Fruit fly (Drosophila melanogaster): ENCODE results near the gene CG8209.
A peak's percentile ranks its signal among the peaks of the same experiment; 100 is the strongest.

Gene CG8209

DNA sequence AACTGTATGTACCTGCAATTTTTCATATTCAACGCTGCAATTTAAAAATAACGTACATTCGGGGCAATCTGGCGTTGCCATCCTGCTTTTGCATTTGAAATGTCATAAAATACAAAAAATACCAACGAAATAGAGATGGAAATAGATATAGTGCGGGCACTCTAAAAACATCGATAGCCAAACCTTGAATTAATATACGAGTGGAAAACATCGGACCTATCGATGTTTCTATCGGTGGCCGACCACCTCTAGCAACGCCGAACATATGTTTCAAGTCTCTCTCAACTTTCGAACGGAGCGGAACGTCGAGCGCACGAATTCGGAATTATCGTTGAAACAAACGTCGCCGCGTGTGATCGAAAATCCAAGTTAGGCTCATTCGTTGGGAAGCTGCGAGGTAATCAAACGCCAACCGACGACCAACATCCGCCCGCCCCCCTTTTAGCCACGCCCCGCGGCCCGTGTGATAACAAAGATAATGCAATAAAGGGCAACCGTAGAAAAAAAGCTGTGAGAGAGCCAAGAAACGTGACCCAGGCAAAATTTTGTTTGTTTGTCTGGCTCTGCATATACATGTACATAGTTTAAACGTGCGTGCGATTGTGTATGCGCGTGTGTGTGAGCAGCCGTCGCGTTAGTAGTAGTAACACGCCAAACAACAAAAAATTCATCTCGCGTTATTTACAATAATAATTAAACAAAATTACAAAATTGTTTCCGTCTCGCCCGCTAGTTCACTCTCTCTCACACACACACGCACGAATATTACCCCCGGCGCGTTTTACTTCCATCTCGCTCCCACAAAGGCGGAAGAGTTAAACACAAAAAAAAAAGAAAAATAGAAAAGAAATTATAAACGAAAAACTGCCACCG lies 2.8 kb downstream of the CG8209 start, which contains the start of gene nmo (continued):
- no peak for TF ChIP-seq CG11902 (GFP tag; optimal IDR thresholded peaks at IDR 0.05)
- TF ChIP-seq CG4318 (GFP tag; optimal IDR thresholded peaks at IDR 0.05), result no peak
- TF ChIP-seq CG8319 (GFP tag; optimal IDR thresholded peaks at IDR 0.05), result no peak
- TF ChIP-seq Sox102F (GFP tag; optimal IDR thresholded peaks at IDR 0.05), result no peak
- TF ChIP-seq CG32006 (GFP tag; optimal IDR thresholded peaks at IDR 0.05), result no peak
- TF ChIP-seq CG6163 (GFP tag; IDR thresholded peaks at IDR 0.05), result no peak
- TF ChIP-seq Hr4 (GFP tag; optimal IDR thresholded peaks at IDR 0.05), result no peak
- TF ChIP-seq Met (GFP tag; optimal IDR thresholded peaks at IDR 0.05), result no peak
- no peak for TF ChIP-seq Lpt (GFP tag; optimal IDR thresholded peaks at IDR 0.05)
- TF ChIP-seq achi (GFP tag; optimal IDR thresholded peaks at IDR 0.05), result no peak
- TF ChIP-seq Eip93F (GFP tag; optimal IDR thresholded peaks at IDR 0.05), result no peak
- TF ChIP-seq fd59A (GFP tag; optimal IDR thresholded peaks at IDR 0.05), result no peak
- peak; percentile 24 for TF ChIP-seq dsx (GFP tag; optimal IDR thresholded peaks at IDR 0.05; ENCODE audit: poor library complexity, severe bottlenecking)
- peak; percentile 68 for TF ChIP-seq Eip78C (GFP tag)
- no peak for TF ChIP-seq CG6808 (GFP tag; optimal IDR thresholded peaks at IDR 0.05)
- no peak for TF ChIP-seq CG3032 (tag; optimal IDR thresholded peaks at IDR 0.05)
- no peak for TF ChIP-seq CG11294 (GFP tag; IDR thresholded peaks at IDR 0.05)
- no peak for TF ChIP-seq Hr39 (GFP tag; optimal IDR thresholded peaks at IDR 0.05)
- TF ChIP-seq dac (GFP tag; optimal IDR thresholded peaks at IDR 0.05), result no peak
- TF ChIP-seq spab (GFP tag; optimal IDR thresholded peaks at IDR 0.05), result no peak
- TF ChIP-seq lz (GFP tag; optimal IDR thresholded peaks at IDR 0.05), result no peak
- TF ChIP-seq CG34406 (GFP tag; optimal IDR thresholded peaks at IDR 0.05), result no peak
- TF ChIP-seq CG9139 (GFP tag; optimal IDR thresholded peaks at IDR 0.05), result no peak
- no peak for TF ChIP-seq Eip75B (GFP tag; optimal IDR thresholded peaks at IDR 0.05)
- peak; percentile 86 for TF ChIP-seq fkh (GFP tag; optimal IDR thresholded peaks at IDR 0.05)
- TF ChIP-seq CG6854 (GFP tag; optimal IDR thresholded peaks at IDR 0.05), result peak; percentile 80
- no peak for TF ChIP-seq CG11762 (GFP tag; optimal IDR thresholded peaks at IDR 0.05; ENCODE audit: insufficient read depth)
- TF ChIP-seq CG3919 (GFP tag; optimal IDR thresholded peaks at IDR 0.05), result peak; percentile 53
- TF ChIP-seq acj6 (GFP tag; optimal IDR thresholded peaks at IDR 0.05), result no peak
- no peak for TF ChIP-seq CG8632 (GFP tag; optimal IDR thresholded peaks at IDR 0.05)
- TF ChIP-seq Ets21C (GFP tag; optimal IDR thresholded peaks at IDR 0.05), result no peak
- TF ChIP-seq eg (GFP tag; IDR thresholded peaks at IDR 0.05), result no peak
- TF ChIP-seq CG6276 (GFP tag; optimal IDR thresholded peaks at IDR 0.05), result no peak

DNA sequence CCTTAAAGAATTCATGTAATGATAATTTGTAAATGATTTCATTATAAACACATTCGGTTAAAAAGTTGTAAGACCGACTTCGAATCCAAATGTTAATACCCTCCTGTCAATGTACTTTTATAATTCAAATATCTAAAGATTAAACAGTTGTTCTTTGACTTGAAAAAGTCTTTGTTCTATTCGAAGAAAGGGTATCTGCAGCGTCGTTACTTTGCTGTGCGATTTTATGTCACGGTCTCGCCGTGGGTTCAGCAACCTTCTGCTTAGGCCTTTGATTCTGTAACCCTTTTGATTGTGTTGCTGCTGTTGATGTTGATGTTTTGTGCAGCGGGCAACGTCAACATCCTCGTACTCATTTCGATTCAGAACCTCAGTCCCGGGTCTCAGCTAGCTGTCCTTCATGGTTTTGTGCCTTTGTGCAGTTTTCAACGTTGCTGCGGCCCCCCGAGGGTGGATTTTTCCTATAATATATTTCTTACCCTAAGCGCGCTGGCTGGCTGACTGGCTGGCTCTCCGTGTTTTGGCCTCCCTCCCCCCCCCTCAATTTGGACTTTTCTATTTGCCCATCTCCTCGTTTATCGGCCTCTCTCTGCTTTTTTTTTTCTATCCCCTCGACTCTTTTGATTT lies 5.1 kb downstream of the CG8209 start:
- TF ChIP-seq ss (GFP tag; optimal IDR thresholded peaks at IDR 0.05), result no peak
- TF ChIP-seq Eip75B (GFP tag; optimal IDR thresholded peaks at IDR 0.05), result no peak
- TF ChIP-seq net (GFP tag; optimal IDR thresholded peaks at IDR 0.05), result no peak
- TF ChIP-seq Hr39 (GFP tag; optimal IDR thresholded peaks at IDR 0.05), result no peak
- no peak for TF ChIP-seq CG3032 (tag; optimal IDR thresholded peaks at IDR 0.05)
- no peak for TF ChIP-seq svp (GFP tag)
- no peak for TF ChIP-seq Lpt (GFP tag; optimal IDR thresholded peaks at IDR 0.05)
- TF ChIP-seq Eip78C (GFP tag), result peak; percentile 54

DNA sequence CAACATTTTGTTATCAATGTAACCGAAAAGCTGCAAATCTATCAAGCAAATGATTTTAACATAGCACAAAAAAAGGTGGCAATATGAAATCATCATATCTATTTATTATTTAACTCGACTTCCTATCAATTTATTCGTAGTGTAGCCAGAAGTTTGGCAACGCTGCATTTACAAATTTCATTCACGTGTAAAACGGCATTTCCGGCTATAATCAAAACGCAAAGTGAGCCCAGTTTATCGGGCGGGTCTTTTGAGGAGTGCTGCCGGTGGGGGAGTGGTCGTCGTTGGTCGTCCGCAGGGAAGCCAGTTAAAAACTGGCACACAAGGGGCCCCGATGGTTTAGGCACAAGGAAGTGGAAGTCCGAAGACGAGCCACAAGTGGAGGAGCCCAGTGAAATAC lies 5.8 kb downstream of the CG8209 start:
- TF ChIP-seq CG8119 (GFP tag; IDR thresholded peaks at IDR 0.05), result no peak
- TF ChIP-seq Eip78C (GFP tag), result peak; percentile 21
- no peak for TF ChIP-seq vri (GFP tag; optimal IDR thresholded peaks at IDR 0.05)
- TF ChIP-seq eg (GFP tag; IDR thresholded peaks at IDR 0.05), result no peak
- TF ChIP-seq lz (GFP tag; optimal IDR thresholded peaks at IDR 0.05), result no peak
- TF ChIP-seq CG31627 (GFP tag; optimal IDR thresholded peaks at IDR 0.05), result no peak
- no peak for TF ChIP-seq CG3919 (GFP tag; optimal IDR thresholded peaks at IDR 0.05)
- TF ChIP-seq Sox15 (GFP tag; optimal IDR thresholded peaks at IDR 0.05), result no peak
- TF ChIP-seq Blimp-1 (GFP tag; optimal IDR thresholded peaks at IDR 0.05), result no peak

All from whole organism, prepupa.